Fruit fly (Drosophila melanogaster) whole organism, embryonic: ENCODE data around the gene CG9948.

Source experiments
- B-H2 ChIP-seq: fragments of 200-800 bp; sonication (Bioruptor generic); optimal IDR thresholded peaks from 2 replicates; lab custom pipeline; 2018; ENCODE audit warnings: missing biosample characterization, mild to moderate bottlenecking, missing genetic modification characterization
- CG10462 ChIP-seq: fragments of 200-800 bp; sonication (Bioruptor generic); optimal IDR thresholded peaks from 2 replicates; lab custom pipeline; 2016; ENCODE audit warnings: missing biosample characterization, missing genetic modification characterization
- CG11085 ChIP-seq: fragments of 200-800 bp; sonication (Bioruptor generic); IDR thresholded peaks from 2 replicates; pipeline ENCODE4 v1.3.6; 2022; ENCODE audit warnings: missing biosample characterization, missing genetic modification characterization
- CG11398 ChIP-seq: fragments of 200-800 bp; sonication (Bioruptor generic); optimal IDR thresholded peaks from 2 replicates; lab custom pipeline; 2016; ENCODE audit warnings: missing biosample characterization, missing genetic modification characterization
- CG11695 ChIP-seq: fragments of 200-800 bp; sonication (Bioruptor generic); IDR thresholded peaks from 3 replicates; pipeline ENCODE4 v1.3.6; 2022; ENCODE audit warnings: missing biosample characterization, missing genetic modification characterization
- CG12391 ChIP-seq: fragments of 200-800 bp; sonication (Bioruptor generic); optimal IDR thresholded peaks from 3 replicates; lab custom pipeline; 2018; ENCODE audit warnings: missing biosample characterization, mild to moderate bottlenecking, missing genetic modification characterization, moderate library complexity
- CG12942 ChIP-seq: fragments of 200-800 bp; sonication (Bioruptor generic); optimal IDR thresholded peaks from 3 replicates; lab custom pipeline; 2016; ENCODE audit warnings: missing biosample characterization, missing genetic modification characterization
- CG13287 ChIP-seq: fragments of 200-800 bp; sonication (Bioruptor generic); IDR thresholded peaks from 2 replicates; pipeline ENCODE4 v1.3.6; 2022; ENCODE audit warnings: missing biosample characterization, missing genetic modification characterization; ENCODE audit not compliant: partially characterized antibody
- CG13894 ChIP-seq: fragments of 200-800 bp; sonication (Bioruptor generic); optimal IDR thresholded peaks from 3 replicates; lab custom pipeline; 2018; ENCODE audit warnings: missing biosample characterization, mild to moderate bottlenecking, missing genetic modification characterization, moderate library complexity
- CG1602 ChIP-seq: fragments of 200-800 bp; sonication (Bioruptor generic); optimal IDR thresholded peaks from 3 replicates; lab custom pipeline; 2016; ENCODE audit warnings: missing biosample characterization, missing genetic modification characterization
- CG16813 ChIP-seq: fragments of 200-800 bp; sonication (Bioruptor generic); IDR thresholded peaks from 3 replicates; pipeline ENCODE4 v1.3.6; 2022; ENCODE audit warnings: missing biosample characterization, missing genetic modification characterization; ENCODE audit not compliant: partially characterized antibody
- CG2129 ChIP-seq: fragments of 200-800 bp; sonication (Bioruptor generic); IDR thresholded peaks from 2 replicates; pipeline ENCODE4 v1.3.6; 2022; ENCODE audit warnings: missing biosample characterization, missing genetic modification characterization; ENCODE audit not compliant: partially characterized antibody
- CG4820 ChIP-seq: fragments of 200-800 bp; sonication (Bioruptor generic); optimal IDR thresholded peaks from 3 replicates; lab custom pipeline; 2016; ENCODE audit warnings: missing biosample characterization, missing genetic modification characterization
- CG7928 ChIP-seq: fragments of 200-800 bp; sonication (Bioruptor generic); optimal IDR thresholded peaks from 2 replicates; lab custom pipeline; 2017; ENCODE audit warnings: missing biosample characterization, mild to moderate bottlenecking, missing genetic modification characterization
- CG7963 ChIP-seq: fragments of 200-800 bp; sonication (Bioruptor generic); IDR thresholded peaks from 3 replicates; pipeline ENCODE4 v1.3.6; 2022; ENCODE audit warnings: missing biosample characterization, missing genetic modification characterization; ENCODE audit not compliant: partially characterized antibody
- CG9437 ChIP-seq: fragments of 200-800 bp; sonication (Bioruptor generic); optimal IDR thresholded peaks from 2 replicates; lab custom pipeline; 2018; ENCODE audit warnings: missing biosample characterization, mild to moderate bottlenecking, missing genetic modification characterization
- CG9797 ChIP-seq: fragments of 200-800 bp; sonication (Bioruptor generic); optimal IDR thresholded peaks from 3 replicates; lab custom pipeline; 2018; ENCODE audit warnings: missing biosample characterization, mild to moderate bottlenecking, missing genetic modification characterization
- CoRest ChIP-seq: fragments of 200-800 bp; sonication (Bioruptor generic); optimal IDR thresholded peaks from 3 replicates; lab custom pipeline; 2018; ENCODE audit warnings: missing biosample characterization, mild to moderate bottlenecking, missing genetic modification characterization, moderate library complexity
- Gug ChIP-seq: fragments of 200-800 bp; sonication (Bioruptor generic); IDR thresholded peaks from 4 replicates; pipeline ENCODE4 v1.3.6; 2022; ENCODE audit warnings: missing biosample characterization, missing genetic modification characterization
- Jarid2 ChIP-seq: fragments of 200-800 bp; sonication (Bioruptor generic); optimal IDR thresholded peaks from 3 replicates; lab custom pipeline; 2017; ENCODE audit warnings: mild to moderate bottlenecking, missing biosample characterization, missing genetic modification reagents, missing genetic modification characterization
- Kr ChIP-seq: fragments of 200-800 bp; sonication (Bioruptor generic); optimal IDR thresholded peaks from 2 replicates; lab custom pipeline; 2017; ENCODE audit warnings: missing biosample characterization, mild to moderate bottlenecking, missing genetic modification characterization
- MESR4 ChIP-seq: fragments of 200-800 bp; sonication (Bioruptor generic); optimal IDR thresholded peaks from 2 replicates; lab custom pipeline; 2018; ENCODE audit warnings: missing biosample characterization, mild to moderate bottlenecking, missing genetic modification characterization, moderate library complexity
- Med ChIP-seq: fragments of 200-800 bp; sonication (Bioruptor generic); peaks from one replicate; lab custom pipeline; 2016; ENCODE audit warnings: missing biosample characterization, missing genetic modification characterization, mild to moderate bottlenecking, inconsistent platforms, moderate library complexity
- Poxn ChIP-seq: fragments of 200-800 bp; sonication (Bioruptor generic); IDR thresholded peaks from 2 replicates; pipeline ENCODE4 v1.3.6; 2022; ENCODE audit warnings: missing biosample characterization, missing genetic modification characterization
- Ptx1 ChIP-seq: fragments of 200-800 bp; sonication (Bioruptor generic); IDR thresholded peaks from 2 replicates; pipeline ENCODE4 v1.3.6; 2022; ENCODE audit warnings: missing biosample characterization, missing genetic modification characterization
- Trl ChIP-seq, 3 experiments: fragments of >200 bp in 2 of 3; fragments of 200-800 bp in 1 of 3; sonication (Bioruptor generic) in 1 of 3; optimal IDR thresholded peaks; 2 replicates in 1 of 3; 3 replicates in 2 of 3; lab custom pipeline; 2016 to 2017; ENCODE audit warnings: missing biosample characterization in 1 of 3, missing genetic modification characterization in 1 of 3
- br ChIP-seq: fragments of >200 bp; optimal IDR thresholded peaks from 2 replicates; lab custom pipeline; 2017
- ci ChIP-seq: fragments of 200-800 bp; sonication (Bioruptor generic); IDR thresholded peaks from 3 replicates; pipeline ENCODE4 v1.3.6; 2022; ENCODE audit warnings: missing biosample characterization, missing genetic modification characterization
- crp ChIP-seq, 2 experiments: fragments of 200-800 bp; sonication (Bioruptor generic); optimal IDR thresholded peaks; 2 replicates in 1 of 2; 3 replicates in 1 of 2; lab custom pipeline; 2017; ENCODE audit warnings: missing biosample characterization in 2 of 2, missing genetic modification characterization in 2 of 2, mild to moderate bottlenecking in 1 of 2, moderate library complexity in 1 of 2
- dimm ChIP-seq: fragments of 200-800 bp; sonication (Bioruptor generic); IDR thresholded peaks from 2 replicates; pipeline ENCODE4 v1.3.6; 2022; ENCODE audit warnings: missing biosample characterization, missing genetic modification characterization
- eve ChIP-seq, 2 experiments: fragments of >200 bp; optimal IDR thresholded peaks; 2 replicates each; lab custom pipeline; 2017; ENCODE audit warnings: missing biosample characterization in 2 of 2, missing genetic modification characterization in 2 of 2
- jigr1 ChIP-seq: fragments of 200-800 bp; sonication (Bioruptor generic); IDR thresholded peaks from 3 replicates; pipeline ENCODE4 v1.3.6; 2022; ENCODE audit warnings: missing biosample characterization, missing genetic modification characterization
- kah ChIP-seq: fragments of 200-800 bp; sonication (Bioruptor generic); optimal IDR thresholded peaks from 2 replicates; lab custom pipeline; 2018; ENCODE audit warnings: missing biosample characterization, mild to moderate bottlenecking, missing genetic modification characterization
- lab ChIP-seq: fragments of 200-800 bp; sonication (Bioruptor generic); optimal IDR thresholded peaks from 3 replicates; lab custom pipeline; 2017; ENCODE audit warnings: missing biosample characterization, missing genetic modification characterization, mild to moderate bottlenecking, moderate library complexity, missing genetic modification reagents
- nom ChIP-seq: fragments of 200-800 bp; sonication (Bioruptor generic); optimal IDR thresholded peaks from 2 replicates; lab custom pipeline; 2017; ENCODE audit warnings: missing biosample characterization, missing genetic modification characterization, mild to moderate bottlenecking, moderate library complexity, missing genetic modification reagents
- odd ChIP-seq: fragments of 200-800 bp; sonication (Bioruptor generic); optimal IDR thresholded peaks from 2 replicates; lab custom pipeline; 2017; ENCODE audit warnings: missing biosample characterization, mild to moderate bottlenecking, missing genetic modification characterization
- onecut ChIP-seq: fragments of 200-800 bp; sonication (Bioruptor generic); IDR thresholded peaks from 2 replicates; pipeline ENCODE4 v1.3.6; 2022; ENCODE audit warnings: missing biosample characterization, missing genetic modification characterization
- pb ChIP-seq: fragments of 200-800 bp; sonication (Bioruptor generic); optimal IDR thresholded peaks from 3 replicates; lab custom pipeline; 2016; ENCODE audit warnings: missing biosample characterization, missing genetic modification characterization
- pho ChIP-seq: fragments of 200-800 bp; sonication (Bioruptor generic); optimal IDR thresholded peaks from 2 replicates; lab custom pipeline; 2016; ENCODE audit warnings: missing biosample characterization, missing genetic modification characterization
- prd ChIP-seq, 3 experiments: fragments of >200 bp in 2 of 3; fragments of 200-800 bp in 1 of 3; sonication (Bioruptor generic) in 1 of 3; optimal IDR thresholded peaks in 2 of 3; IDR thresholded peaks in 1 of 3; 2 replicates in 2 of 3; 3 replicates in 1 of 3; pipeline versions ENCODE4 v1.3.6 to Lab custom; 2017 to 2022; ENCODE audit warnings: missing biosample characterization in 1 of 3, missing genetic modification characterization in 1 of 3
- run ChIP-seq: fragments of 200-800 bp; sonication (Bioruptor generic); optimal IDR thresholded peaks from 3 replicates; lab custom pipeline; 2018; ENCODE audit warnings: missing biosample characterization, mild to moderate bottlenecking, missing genetic modification characterization
- sens ChIP-seq: fragments of 200-800 bp; sonication (Bioruptor generic); peaks from one replicate; lab custom pipeline; 2016; ENCODE audit warnings: missing biosample characterization, missing genetic modification characterization
- seq ChIP-seq: fragments of 200-800 bp; sonication (Bioruptor generic); IDR thresholded peaks from 2 replicates; pipeline ENCODE4 v1.3.6; 2022; ENCODE audit warnings: missing biosample characterization, missing genetic modification characterization
- sim ChIP-seq: fragments of 200-800 bp; sonication (Bioruptor generic); IDR thresholded peaks from 2 replicates; pipeline ENCODE4 v1.3.6; 2022; ENCODE audit warnings: missing biosample characterization, missing genetic modification characterization
- so ChIP-seq: fragments of 200-800 bp; sonication (Bioruptor generic); IDR thresholded peaks from 3 replicates; pipeline ENCODE4 v1.3.6; 2022; ENCODE audit warnings: missing biosample characterization, missing genetic modification characterization
- tgo ChIP-seq: fragments of 200-800 bp; sonication (Bioruptor generic); IDR thresholded peaks from 3 replicates; pipeline ENCODE4 v1.3.6; 2022; ENCODE audit warnings: missing biosample characterization, missing genetic modification characterization
- toy ChIP-seq: fragments of 200-800 bp; sonication (Bioruptor generic); IDR thresholded peaks from 2 replicates; pipeline ENCODE4 v1.3.6; 2022; ENCODE audit warnings: missing biosample characterization, missing genetic modification characterization
- trh ChIP-seq: fragments of 200-800 bp; sonication (Bioruptor generic); optimal IDR thresholded peaks from 2 replicates; lab custom pipeline; 2016; ENCODE audit warnings: missing biosample characterization, missing genetic modification characterization
- ttk ChIP-seq: fragments of 200-800 bp; sonication (Bioruptor generic); IDR thresholded peaks from 2 replicates; pipeline ENCODE4 v2.1.2; 2022; ENCODE audit warnings: missing biosample characterization, missing genetic modification characterization

Gene CG9948

DNA sequence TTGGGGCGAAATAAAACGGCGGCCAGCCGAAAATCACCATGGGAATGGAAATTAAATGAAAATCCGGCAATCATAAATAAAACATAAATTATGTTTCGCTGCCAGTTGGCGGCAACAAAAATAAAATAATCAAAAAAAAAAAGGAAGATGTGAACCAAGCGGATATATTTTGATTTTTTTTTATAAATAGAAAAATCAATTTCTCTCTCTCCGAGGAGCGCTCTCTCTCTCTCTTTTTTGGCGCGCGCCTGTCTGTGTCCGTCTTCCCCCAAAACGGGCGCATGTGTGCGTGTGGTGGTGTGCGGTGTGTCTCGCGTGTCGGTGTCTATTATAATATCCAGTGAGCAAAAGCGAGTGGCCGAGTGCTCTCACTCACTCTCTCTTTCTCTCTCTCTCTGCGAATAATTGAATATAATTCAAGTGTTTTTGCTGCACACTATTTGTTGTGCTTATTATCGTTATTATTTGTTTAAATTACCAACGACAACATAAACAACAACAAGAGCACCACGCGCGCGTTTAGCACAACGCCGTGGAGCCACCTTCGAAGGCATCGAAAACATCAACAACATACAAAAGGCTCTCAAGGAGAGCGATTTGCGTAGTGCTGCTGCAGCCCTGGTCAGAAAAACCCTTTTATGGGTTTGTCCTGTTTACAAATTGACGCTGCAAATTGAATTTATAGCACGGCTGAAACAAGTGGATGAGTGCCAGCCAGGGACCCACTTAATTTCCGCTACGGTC lies 12.4 kb upstream of the CG9948 start (continued):
- TF ChIP-seq CG7963: no peak
- TF ChIP-seq Jarid2 (GFP tag; lab: Kevin White, UChicago): no peak
- TF ChIP-seq dimm (GFP tag; lab: Robert Waterston, UW): no peak
- TF ChIP-seq odd: no peak
- TF ChIP-seq Gug (GFP tag; lab: Robert Waterston, UW): no peak
- TF ChIP-seq sim (GFP tag; lab: Robert Waterston, UW): no peak
- no peak for TF ChIP-seq Poxn (GFP tag; lab: Robert Waterston, UW)
- TF ChIP-seq crp (GFP tag; optimal IDR thresholded peaks at IDR 0.05; lab: Kevin White, UChicago): no peak
- no peak for TF ChIP-seq MESR4 (GFP tag; lab: Kevin White, UChicago)
- TF ChIP-seq CG4820 (GFP tag; lab: Kevin White, UChicago): no peak
- TF ChIP-seq CG12942 (GFP tag; lab: Kevin White, UChicago): no peak
- TF ChIP-seq jigr1 (GFP tag; lab: Robert Waterston, UW): no peak
- peak; percentile 4 for TF ChIP-seq Kr (GFP tag; lab: Kevin White, UChicago)
- TF ChIP-seq pho (GFP tag; lab: Kevin White, UChicago): no peak
- peak; percentile 58 for TF ChIP-seq sens
- no peak for TF ChIP-seq CG12391 (tag; lab: Kevin White, UChicago)
- TF ChIP-seq pb (GFP tag; lab: Kevin White, UChicago): no peak
- TF ChIP-seq CG9437: no peak
- TF ChIP-seq br (lab: Kevin White, UChicago): no peak
- TF ChIP-seq kah (GFP tag; lab: Kevin White, UChicago): peak; percentile 8
- TF ChIP-seq CG11398: no peak
- TF ChIP-seq nom: no peak
- TF ChIP-seq B-H2 (GFP tag; lab: Kevin White, UChicago): no peak
- no peak for TF ChIP-seq lab (GFP tag; lab: Kevin White, UChicago)
- TF ChIP-seq CG13287 (GFP tag; lab: Robert Waterston, UW): peak; percentile 17; the same call in 1 of the 2 replicates
- no peak for TF ChIP-seq CG13894 (tag; lab: Kevin White, UChicago)
- peak in 1 of 2 experiments; percentile 4 for TF ChIP-seq eve (GFP tag; optimal IDR thresholded peaks at IDR 0.05; lab: Kevin White, UChicago)
- no peak for TF ChIP-seq CoRest (tag; lab: Kevin White, UChicago)
- peak; percentile 14; the same call in 1 of the 3 replicates for TF ChIP-seq so (GFP tag; lab: Robert Waterston, UW)
- 0 out of 3 replicates have a peak, but pooled peaks have one; percentile 10 for TF ChIP-seq ci (GFP tag; lab: Robert Waterston, UW)
- no peak for TF ChIP-seq run
- peak; percentile 82 to 86 for TF ChIP-seq Trl (optimal IDR thresholded peaks at IDR 0.05; lab: Kevin White, UChicago)
- no peak for TF ChIP-seq Trl (GFP tag; optimal IDR thresholded peaks at IDR 0.05; lab: Kevin White, UChicago)
- TF ChIP-seq onecut: peak; percentile 95
- no peak for TF ChIP-seq tgo (GFP tag; lab: Robert Waterston, UW)
- TF ChIP-seq toy (GFP tag; lab: Robert Waterston, UW): no peak
- TF ChIP-seq Med (GFP tag; lab: Kevin White, UChicago): peak; percentile 29
- TF ChIP-seq CG10462 (GFP tag; lab: Kevin White, UChicago): no peak
- TF ChIP-seq prd (optimal IDR thresholded peaks at IDR 0.05; lab: Kevin White, UChicago): no peak
- no peak for TF ChIP-seq prd (GFP tag; IDR thresholded peaks at IDR 0.05; lab: Robert Waterston, UW)
- TF ChIP-seq seq (GFP tag; lab: Robert Waterston, UW): peak; percentile 43; the same call in 1 of the 2 replicates
- TF ChIP-seq CG1602 (GFP tag; lab: Kevin White, UChicago): no peak
- TF ChIP-seq CG7928: peak; percentile 70
- TF ChIP-seq ttk: no peak
- no peak for TF ChIP-seq trh (GFP tag; lab: Kevin White, UChicago)
- TF ChIP-seq CG9797 (GFP tag; lab: Kevin White, UChicago): no peak
- TF ChIP-seq CG11085 (GFP tag; lab: Robert Waterston, UW): no peak
- no peak for TF ChIP-seq CG11695 (GFP tag; lab: Robert Waterston, UW)
- TF ChIP-seq Ptx1 (GFP tag; lab: Robert Waterston, UW): no peak
- no peak for TF ChIP-seq CG2129 (GFP tag; lab: Robert Waterston, UW)
- TF ChIP-seq CG16813 (GFP tag; lab: Robert Waterston, UW): no peak
